Comparison of ENCODE assay signal across 1 fruit fly cellular context in the genomic region with DNA sequence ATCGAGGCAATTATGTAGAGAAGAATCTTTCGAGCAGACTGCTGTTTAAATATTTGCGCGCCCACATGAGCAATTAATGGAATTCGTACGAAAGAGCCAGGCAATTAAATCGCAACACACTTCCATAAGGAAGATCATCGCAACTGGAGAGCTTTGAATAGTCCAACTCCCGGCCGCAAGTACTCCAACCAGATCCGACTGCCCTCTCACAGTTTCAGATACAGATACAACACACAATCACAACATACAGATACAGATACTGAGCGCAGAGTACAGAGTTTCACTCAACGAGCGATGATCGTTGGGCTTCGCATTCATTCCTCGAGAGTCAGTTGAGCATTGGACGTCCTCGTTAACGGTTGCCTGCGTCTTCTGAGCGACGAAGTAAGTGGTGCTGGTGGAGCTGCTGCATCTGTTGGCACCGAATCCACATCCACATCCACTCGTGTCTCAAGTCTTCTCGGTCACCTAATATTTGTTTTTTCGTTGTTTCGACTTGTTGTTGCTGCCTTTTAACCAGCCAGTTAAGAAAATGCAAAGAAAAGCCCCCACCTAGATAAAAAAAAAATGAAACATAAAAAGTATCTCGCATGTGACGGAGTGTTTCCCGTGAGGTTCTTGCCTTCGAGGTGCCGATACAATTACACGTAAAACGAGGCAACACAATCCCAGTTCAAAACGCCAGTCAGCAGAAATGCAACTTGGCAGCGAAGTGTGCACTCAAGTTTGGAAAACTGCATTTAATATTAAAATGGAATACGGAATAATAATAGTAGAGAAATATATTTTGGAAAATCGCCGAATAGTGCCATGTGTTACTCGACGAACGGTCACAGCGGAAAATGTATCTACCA.
A peak's percentile ranks its signal among the peaks of the same experiment; 100 is the strongest.
TF ChIP-seq lines count a peak whose summit lies in the region.

A gene (plus strand): TSS at position 326 of the 854 bp plus-strand sequence.

TF ChIP-seq in whole organism, embryonic, 481 proteins besides CTCF, POLR2A, EP300 and RAD21 (continued from another document and continues in another):
- no peak for TF ChIP-seq CG18619 (GFP tag; optimal IDR thresholded peaks at IDR 0.05; lab: Kevin White, UChicago)
- no peak for TF ChIP-seq Six4 (GFP tag; optimal IDR thresholded peaks at IDR 0.05; lab: Kevin White, UChicago)
- no peak for TF ChIP-seq Kr (GFP tag; optimal IDR thresholded peaks at IDR 0.05; lab: Kevin White, UChicago)
- no peak for TF ChIP-seq CG1233 (GFP tag; optimal IDR thresholded peaks at IDR 0.05; lab: Kevin White, UChicago)
- TF ChIP-seq CG10543 (GFP tag; optimal IDR thresholded peaks at IDR 0.05; lab: Kevin White, UChicago), result peak; percentile 50
- no peak for TF ChIP-seq CG33557 (GFP tag; optimal IDR thresholded peaks at IDR 0.05; lab: Kevin White, UChicago)
- no peak for TF ChIP-seq lola (GFP tag; optimal IDR thresholded peaks at IDR 0.05; lab: Kevin White, UChicago)
- TF ChIP-seq Myb (GFP tag; optimal IDR thresholded peaks at IDR 0.05; lab: Kevin White, UChicago), result no peak
- no peak for TF ChIP-seq CG14965 (GFP tag; optimal IDR thresholded peaks at IDR 0.05; lab: Kevin White, UChicago; ENCODE audit: borderline replicate concordance)
- TF ChIP-seq Sox100B (GFP tag; optimal IDR thresholded peaks at IDR 0.05; lab: Kevin White, UChicago), result no peak
- TF ChIP-seq NFAT (GFP tag; IDR thresholded peaks at IDR 0.05; lab: Robert Waterston, UW), result no peak
- TF ChIP-seq CG2875 (GFP tag; optimal IDR thresholded peaks at IDR 0.05; lab: Kevin White, UChicago), result no peak
- TF ChIP-seq h (optimal IDR thresholded peaks at IDR 0.05; lab: Kevin White, UChicago), result no peak
- TF ChIP-seq danr (GFP tag; IDR thresholded peaks at IDR 0.05; lab: Robert Waterston, UW), result no peak
- TF ChIP-seq CG6254 (GFP tag; optimal IDR thresholded peaks at IDR 0.05; lab: Kevin White, UChicago), result no peak
- peak; percentile 32 for TF ChIP-seq sug (tag; optimal IDR thresholded peaks at IDR 0.05; lab: Kevin White, UChicago)
- no peak for TF ChIP-seq tap (tag; optimal IDR thresholded peaks at IDR 0.05; lab: Kevin White, UChicago)
- no peak for TF ChIP-seq NC2α (GFP tag; optimal IDR thresholded peaks at IDR 0.05; lab: Kevin White, UChicago)
- TF ChIP-seq lmd (GFP tag; IDR thresholded peaks at IDR 0.05; lab: Robert Waterston, UW), result no peak
- no peak for TF ChIP-seq Dad (GFP tag; optimal IDR thresholded peaks at IDR 0.05; lab: Kevin White, UChicago)
- TF ChIP-seq HHEX (GFP tag; optimal IDR thresholded peaks at IDR 0.05; lab: Kevin White, UChicago), result no peak
- no peak for TF ChIP-seq CG11456 (GFP tag; IDR thresholded peaks at IDR 0.05; lab: Robert Waterston, UW)
- no peak for TF ChIP-seq HmgZ (tag; optimal IDR thresholded peaks at IDR 0.05; lab: Kevin White, UChicago)
- TF ChIP-seq CG8478 (optimal IDR thresholded peaks at IDR 0.05; lab: Kevin White, UChicago), result no peak
- TF ChIP-seq ham (GFP tag; IDR thresholded peaks at IDR 0.05; lab: Robert Waterston, UW), result no peak
- TF ChIP-seq CG4328 (GFP tag; optimal IDR thresholded peaks at IDR 0.05; lab: Kevin White, UChicago), result no peak
- TF ChIP-seq Oli (tag; optimal IDR thresholded peaks at IDR 0.05; lab: Kevin White, UChicago), result no peak
- TF ChIP-seq vnd (GFP tag; IDR thresholded peaks at IDR 0.05; lab: Robert Waterston, UW; ENCODE audit: partially characterized antibody), result no peak
- no peak for TF ChIP-seq exex (tag; optimal IDR thresholded peaks at IDR 0.05; lab: Kevin White, UChicago)
- TF ChIP-seq br (optimal IDR thresholded peaks at IDR 0.05; lab: Kevin White, UChicago), result no peak
- no peak for TF ChIP-seq CG1529 (GFP tag; optimal IDR thresholded peaks at IDR 0.05; lab: Kevin White, UChicago)
- TF ChIP-seq CG2120 (GFP tag; optimal IDR thresholded peaks at IDR 0.05; lab: Kevin White, UChicago), result no peak
- TF ChIP-seq lov (optimal IDR thresholded peaks at IDR 0.05; lab: Kevin White, UChicago), result no peak
- TF ChIP-seq lov (GFP tag; IDR thresholded peaks at IDR 0.05; lab: Robert Waterston, UW), result no peak
- TF ChIP-seq Hmr (GFP tag; optimal IDR thresholded peaks at IDR 0.05; lab: Kevin White, UChicago), result peak; percentile 39
- no peak for TF ChIP-seq CG10431 (GFP tag; optimal IDR thresholded peaks at IDR 0.05; lab: Kevin White, UChicago)
- TF ChIP-seq CG10462 (GFP tag; optimal IDR thresholded peaks at IDR 0.05; lab: Kevin White, UChicago), result no peak
- TF ChIP-seq Atf3 (GFP tag; optimal IDR thresholded peaks at IDR 0.05; lab: Kevin White, UChicago), result no peak
- TF ChIP-seq run (tag; optimal IDR thresholded peaks at IDR 0.05; lab: Kevin White, UChicago), result no peak
- TF ChIP-seq CG1792 (GFP tag; optimal IDR thresholded peaks at IDR 0.05; lab: Kevin White, UChicago), result no peak
- TF ChIP-seq Nf-YC (tag; optimal IDR thresholded peaks at IDR 0.05; lab: Kevin White, UChicago), result no peak
- TF ChIP-seq nerfin-1 (tag; optimal IDR thresholded peaks at IDR 0.05; lab: Kevin White, UChicago), result no peak
- TF ChIP-seq Taf1 (GFP tag; IDR thresholded peaks at IDR 0.05; lab: Robert Waterston, UW), result no peak
- no peak for TF ChIP-seq CG4820 (GFP tag; optimal IDR thresholded peaks at IDR 0.05; lab: Kevin White, UChicago)
- no peak for TF ChIP-seq dmrt99B (tag; optimal IDR thresholded peaks at IDR 0.05; lab: Kevin White, UChicago)
- TF ChIP-seq slbo (GFP tag; IDR thresholded peaks at IDR 0.05; lab: Robert Waterston, UW), result no peak
- TF ChIP-seq NK7.1 (GFP tag; optimal IDR thresholded peaks at IDR 0.05; lab: Kevin White, UChicago), result no peak
- no peak for TF ChIP-seq dm (GFP tag; optimal IDR thresholded peaks at IDR 0.05; lab: Kevin White, UChicago)
- TF ChIP-seq ATbp (GFP tag; optimal IDR thresholded peaks at IDR 0.05; lab: Kevin White, UChicago), result no peak
- TF ChIP-seq Sry-β (GFP tag; optimal IDR thresholded peaks at IDR 0.05; lab: Kevin White, UChicago), result no peak
- no peak for TF ChIP-seq CG7271 (tag; optimal IDR thresholded peaks at IDR 0.05; lab: Kevin White, UChicago)
- no peak for TF ChIP-seq CG10366 (GFP tag; IDR thresholded peaks at IDR 0.05; lab: Robert Waterston, UW)
- TF ChIP-seq CG32767 (GFP tag; IDR thresholded peaks at IDR 0.05; lab: Robert Waterston, UW), result 0 out of 2 replicates have a peak, but pooled peaks have one; percentile 48
- TF ChIP-seq repo (GFP tag; optimal IDR thresholded peaks at IDR 0.05; lab: Kevin White, UChicago), result no peak
- no peak for TF ChIP-seq CG9817 (tag; optimal IDR thresholded peaks at IDR 0.05; lab: Kevin White, UChicago)
- no peak for TF ChIP-seq Rx (GFP tag; IDR thresholded peaks at IDR 0.05; lab: Robert Waterston, UW)
- TF ChIP-seq CG3163 (GFP tag; optimal IDR thresholded peaks at IDR 0.05; lab: Kevin White, UChicago), result no peak
- TF ChIP-seq CG15601 (tag; optimal IDR thresholded peaks at IDR 0.05; lab: Kevin White, UChicago), result no peak
- TF ChIP-seq fu2 (GFP tag; optimal IDR thresholded peaks at IDR 0.05; lab: Kevin White, UChicago), result no peak
- TF ChIP-seq jigr1 (GFP tag; IDR thresholded peaks at IDR 0.05; lab: Robert Waterston, UW), result no peak
- peak; percentile 87 for TF ChIP-seq Deaf1 (tag; optimal IDR thresholded peaks at IDR 0.05; lab: Kevin White, UChicago)
- TF ChIP-seq CG11398 (GFP tag; optimal IDR thresholded peaks at IDR 0.05; lab: Kevin White, UChicago), result peak; percentile 21
- TF ChIP-seq schlank (tag; optimal IDR thresholded peaks at IDR 0.05; lab: Kevin White, UChicago), result peak; percentile 54
- no peak; the same call in 1 of the 2 replicates for TF ChIP-seq hbn (GFP tag; IDR thresholded peaks at IDR 0.05; lab: Robert Waterston, UW; ENCODE audit: partially characterized antibody)
- TF ChIP-seq CG12071 (GFP tag; optimal IDR thresholded peaks at IDR 0.05; lab: Kevin White, UChicago), result peak; percentile 54
- no peak for TF ChIP-seq CG4360 (GFP tag; IDR thresholded peaks at IDR 0.05; lab: Robert Waterston, UW)
- no peak for TF ChIP-seq seq (GFP tag; IDR thresholded peaks at IDR 0.05; lab: Robert Waterston, UW)
- no peak for TF ChIP-seq CG8765 (GFP tag; IDR thresholded peaks at IDR 0.05; lab: Robert Waterston, UW)
- no peak for TF ChIP-seq gcm2 (GFP tag; optimal IDR thresholded peaks at IDR 0.05; lab: Kevin White, UChicago)
- TF ChIP-seq CG13894 (tag; optimal IDR thresholded peaks at IDR 0.05; lab: Kevin White, UChicago), result no peak
- TF ChIP-seq CG1024 (GFP tag; IDR thresholded peaks at IDR 0.05; lab: Robert Waterston, UW), result no peak
- no peak for TF ChIP-seq CG2889 (GFP tag; IDR thresholded peaks at IDR 0.05; lab: Robert Waterston, UW)
- no peak for TF ChIP-seq CG17802 (tag; optimal IDR thresholded peaks at IDR 0.05; lab: Kevin White, UChicago)
- no peak for TF ChIP-seq disco-r (GFP tag; optimal IDR thresholded peaks at IDR 0.05; lab: Kevin White, UChicago)
- no peak for TF ChIP-seq Hey (tag; optimal IDR thresholded peaks at IDR 0.05; lab: Kevin White, UChicago)
- TF ChIP-seq CG32532 (GFP tag; IDR thresholded peaks at IDR 0.05; lab: Robert Waterston, UW), result no peak
- TF ChIP-seq CG14710 (tag; optimal IDR thresholded peaks at IDR 0.05; lab: Kevin White, UChicago), result peak; percentile 11
- TF ChIP-seq jing (GFP tag; optimal IDR thresholded peaks at IDR 0.05; lab: Kevin White, UChicago), result no peak
- peak; percentile 30 for TF ChIP-seq CG6765 (GFP tag; optimal IDR thresholded peaks at IDR 0.05; lab: Kevin White, UChicago)
- TF ChIP-seq H2.0 (GFP tag; IDR thresholded peaks at IDR 0.05; lab: Robert Waterston, UW), result no peak
- no peak for TF ChIP-seq bcd (GFP tag; optimal IDR thresholded peaks at IDR 0.05; lab: Kevin White, UChicago)
- no peak for TF ChIP-seq TFAM (GFP tag; optimal IDR thresholded peaks at IDR 0.05; lab: Kevin White, UChicago)
- TF ChIP-seq CG1603 (tag; optimal IDR thresholded peaks at IDR 0.05; lab: Kevin White, UChicago), result no peak
- TF ChIP-seq MBD-R2 (GFP tag; IDR thresholded peaks at IDR 0.05; lab: Robert Waterston, UW), result no peak
- TF ChIP-seq dpn (GFP tag; optimal IDR thresholded peaks at IDR 0.05; lab: Kevin White, UChicago), result no peak
- no peak for TF ChIP-seq trem (tag; optimal IDR thresholded peaks at IDR 0.05; lab: Kevin White, UChicago)
- TF ChIP-seq ab (GFP tag; optimal IDR thresholded peaks at IDR 0.05; lab: Kevin White, UChicago), result no peak
- TF ChIP-seq CG15514 (GFP tag; optimal IDR thresholded peaks at IDR 0.05; lab: Kevin White, UChicago), result peak; percentile 14
- no peak for TF ChIP-seq pho (GFP tag; optimal IDR thresholded peaks at IDR 0.05; lab: Kevin White, UChicago)
- peak; percentile 63 for TF ChIP-seq CG34376 (GFP tag; optimal IDR thresholded peaks at IDR 0.05; lab: Kevin White, UChicago)
- no peak for TF ChIP-seq Usf (GFP tag; optimal IDR thresholded peaks at IDR 0.05; lab: Kevin White, UChicago)
- TF ChIP-seq CG9876 (GFP tag; optimal IDR thresholded peaks at IDR 0.05; lab: Kevin White, UChicago), result no peak
- peak; percentile 54 for TF ChIP-seq CG18599 (GFP tag; optimal IDR thresholded peaks at IDR 0.05; lab: Kevin White, UChicago)
- no peak for TF ChIP-seq so (GFP tag; IDR thresholded peaks at IDR 0.05; lab: Robert Waterston, UW)
- no peak for TF ChIP-seq Asciz (GFP tag; optimal IDR thresholded peaks at IDR 0.05; lab: Kevin White, UChicago)
- TF ChIP-seq HLH54F (GFP tag; optimal IDR thresholded peaks at IDR 0.05; lab: Kevin White, UChicago), result no peak
- TF ChIP-seq yki (optimal IDR thresholded peaks at IDR 0.05; lab: Kevin White, UChicago), result no peak
- no peak for TF ChIP-seq her (GFP tag; optimal IDR thresholded peaks at IDR 0.05; lab: Kevin White, UChicago)
- peak; percentile 18 for TF ChIP-seq CG8924 (tag; optimal IDR thresholded peaks at IDR 0.05; lab: Kevin White, UChicago)
- TF ChIP-seq Adf1 (GFP tag; IDR thresholded peaks at IDR 0.05; lab: Robert Waterston, UW), result no peak; the same call in 1 of the 2 replicates
- TF ChIP-seq btn (GFP tag; optimal IDR thresholded peaks at IDR 0.05; lab: Kevin White, UChicago), result no peak
- no peak for TF ChIP-seq CG10321 (GFP tag; IDR thresholded peaks at IDR 0.05; lab: Robert Waterston, UW)
- TF ChIP-seq Xrp1 (GFP tag; IDR thresholded peaks at IDR 0.05; lab: Robert Waterston, UW), result no peak
- no peak for TF ChIP-seq ems (GFP tag; optimal IDR thresholded peaks at IDR 0.05; lab: Kevin White, UChicago)
- TF ChIP-seq Dbx (GFP tag; IDR thresholded peaks at IDR 0.05; lab: Robert Waterston, UW), result no peak
- TF ChIP-seq abd-A (tag; optimal IDR thresholded peaks at IDR 0.05; lab: Kevin White, UChicago), result peak; percentile 41
- TF ChIP-seq Poxn (GFP tag; IDR thresholded peaks at IDR 0.05; lab: Robert Waterston, UW), result no peak
- TF ChIP-seq GATAe (GFP tag; conservative IDR thresholded peaks at IDR 0.05; lab: Robert Waterston, UW), result no peak
- peak; percentile 39; the same call in 1 of the 3 replicates for TF ChIP-seq zen2 (GFP tag; IDR thresholded peaks at IDR 0.05; lab: Robert Waterston, UW; ENCODE audit: partially characterized antibody)
- TF ChIP-seq wor (GFP tag; IDR thresholded peaks at IDR 0.05; lab: Robert Waterston, UW), result no peak
- peak; percentile 16 for TF ChIP-seq CG7987 (GFP tag; optimal IDR thresholded peaks at IDR 0.05; lab: Kevin White, UChicago)
- peak; percentile 52; the same call in 1 of the 3 replicates for TF ChIP-seq ci (GFP tag; IDR thresholded peaks at IDR 0.05; lab: Robert Waterston, UW)
- no peak for TF ChIP-seq chn (GFP tag; optimal IDR thresholded peaks at IDR 0.05; lab: Kevin White, UChicago)
- TF ChIP-seq CG2678 (tag; optimal IDR thresholded peaks at IDR 0.05; lab: Kevin White, UChicago), result peak; percentile 15
- no peak for TF ChIP-seq jumu (GFP tag; optimal IDR thresholded peaks at IDR 0.05; lab: Kevin White, UChicago)
- no peak for TF ChIP-seq klu (GFP tag; IDR thresholded peaks at IDR 0.05; lab: Robert Waterston, UW)
- no peak for TF ChIP-seq CG11560 (tag; IDR thresholded peaks at IDR 0.05; lab: Robert Waterston, UW)
- TF ChIP-seq Gug (GFP tag; IDR thresholded peaks at IDR 0.05; lab: Robert Waterston, UW), result no peak
- TF ChIP-seq Meics (GFP tag; optimal IDR thresholded peaks at IDR 0.05; lab: Kevin White, UChicago), result no peak
- no peak for TF ChIP-seq ranshi (GFP tag; IDR thresholded peaks at IDR 0.05; lab: Robert Waterston, UW)
- no peak for TF ChIP-seq CG2129 (GFP tag; IDR thresholded peaks at IDR 0.05; lab: Robert Waterston, UW; ENCODE audit: partially characterized antibody)
- no peak for TF ChIP-seq CG2202 (tag; optimal IDR thresholded peaks at IDR 0.05; lab: Kevin White, UChicago)
- no peak for TF ChIP-seq C15 (GFP tag; IDR thresholded peaks at IDR 0.05; lab: Robert Waterston, UW)
- TF ChIP-seq HLHmδ (GFP tag; optimal IDR thresholded peaks at IDR 0.05; lab: Kevin White, UChicago), result peak; percentile 67
- no peak for TF ChIP-seq croc (GFP tag; conservative IDR thresholded peaks at IDR 0.05; lab: Robert Waterston, UW)
- TF ChIP-seq z (GFP tag; IDR thresholded peaks at IDR 0.05; lab: Robert Waterston, UW), result peak; percentile 99
- no peak for TF ChIP-seq CG12659 (GFP tag; optimal IDR thresholded peaks at IDR 0.05; lab: Kevin White, UChicago)
- TF ChIP-seq ftz-f1 (GFP tag; optimal IDR thresholded peaks at IDR 0.05; lab: Kevin White, UChicago), result no peak
- no peak for TF ChIP-seq Mad (GFP tag; optimal IDR thresholded peaks at IDR 0.05; lab: Kevin White, UChicago)
